Worm (Caenorhabditis elegans) whole organism, L4/young adult: ENCODE data around the gene tag-267.

ENCODE experiments used
- W03F9.2 ChIP-seq: fragments of 150-350 bp; optimal IDR thresholded peaks from 2 replicates; lab custom pipeline; 2014; ENCODE audit warnings: missing biosample characterization, missing genetic modification characterization
- him-1 ChIP-seq: sonication (generic microtip); optimal IDR thresholded peaks from 2 replicates; lab custom pipeline; 2016; ENCODE audit warnings: missing genotype, missing genetic modification reagents, missing genetic modification characterization, missing compliant biosample characterization

DNA sequence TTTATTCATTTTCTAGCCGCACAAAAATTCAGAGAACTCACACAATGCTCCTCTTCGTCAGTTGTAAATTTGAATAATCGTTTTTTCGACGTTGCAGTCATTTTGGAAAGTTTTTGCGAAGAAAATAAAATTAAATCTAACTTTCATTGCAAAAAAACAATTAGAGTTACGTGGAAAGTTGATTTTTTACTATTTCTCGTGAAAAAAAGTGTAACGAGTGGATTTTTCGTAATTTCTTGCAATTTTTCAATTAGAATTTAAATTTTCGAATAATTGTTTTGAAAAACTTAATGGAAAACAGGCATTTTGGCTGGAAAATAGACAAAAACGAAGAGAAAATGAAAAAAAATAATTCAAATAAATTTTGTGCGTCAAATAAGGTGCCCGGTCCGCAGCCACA lies 41.9 kb upstream of the tag-267 start, which contains the start of gene Y55B1AR.2:
- TF ChIP-seq him-1 (tag; lab: Kevin White, UChicago) (no peak), W03F9.2 (no peak)
